Worm (Caenorhabditis elegans): ENCODE measurements around the gene sri-28.
A peak's percentile ranks its signal among the peaks of the same experiment; 100 is the strongest.

Gene sri-28

ce11 chrII:3071012-3071749 is 22.7 kb downstream of the sri-28 start, which contains the start of gene Y25C1A.7:
Gene Y25C1A.7 (minus strand): TSS chrII:3071062.
- TF ChIP-seq R02D3.7 (tag; optimal IDR thresholded peaks at IDR 0.05) (no peak), ztf-4 (tag; optimal IDR thresholded peaks at IDR 0.05) (no peak), crh-2 (tag; optimal IDR thresholded peaks at IDR 0.05) (peak; percentile 60)

- TF ChIP-seq F13H6.1 (tag; optimal IDR thresholded peaks at IDR 0.05) (peak; percentile 90), ama-1 (optimal IDR thresholded peaks at IDR 0.05) (peak; percentile 59), mdl-1 (tag; optimal IDR thresholded peaks at IDR 0.05) (peak in 1 of 2 experiments; percentile 76), sem-4 (tag; optimal IDR thresholded peaks at IDR 0.05) (peak; percentile 82), aly-2 (tag; optimal IDR thresholded peaks at IDR 0.05) (no peak), nhr-10 (tag; optimal IDR thresholded peaks at IDR 0.05) (peak; percentile 48), sma-9 (GFP tag; optimal IDR thresholded peaks at IDR 0.05) (no peak), sma-9 (tag; optimal IDR thresholded peaks at IDR 0.05) (no peak), nhr-23 (tag; optimal IDR thresholded peaks at IDR 0.05) (no peak), nhr-25 (tag; optimal IDR thresholded peaks at IDR 0.05) (peak; percentile 90), fos-1 (tag; optimal IDR thresholded peaks at IDR 0.05) (peak; percentile 82), mab-5 (tag; optimal IDR thresholded peaks at IDR 0.05) (peak; percentile 93), C34F6.9 (tag; optimal IDR thresholded peaks at IDR 0.05) (peak; percentile 85), elt-1 (tag; optimal IDR thresholded peaks at IDR 0.05) (no peak), nhr-6 (tag; optimal IDR thresholded peaks at IDR 0.05) (peak; percentile 71), lin-13 (GFP tag; optimal IDR thresholded peaks at IDR 0.05) (peak; percentile 88), lsy-2 (tag; optimal IDR thresholded peaks at IDR 0.05) (peak; percentile 100), mbf-1 (tag; optimal IDR thresholded peaks at IDR 0.05) (no peak), unc-62 (GFP tag; optimal IDR thresholded peaks at IDR 0.05) (peak; percentile 41), unc-55 (GFP tag; optimal IDR thresholded peaks at IDR 0.05) (peak; percentile 97), sma-3 (GFP tag; optimal IDR thresholded peaks at IDR 0.05) (peak; percentile 90), ZK546.5 (tag; optimal IDR thresholded peaks at IDR 0.05) (peak; percentile 56), nhr-237 (tag; optimal IDR thresholded peaks at IDR 0.05) (peak; percentile 18), skn-1 (tag; optimal IDR thresholded peaks at IDR 0.05) (no peak), crh-2 (tag; optimal IDR thresholded peaks at IDR 0.05) (peak; percentile 100), nhr-129 (tag; optimal IDR thresholded peaks at IDR 0.05) (peak; percentile 72), Y55F3AM.14 (GFP tag; optimal IDR thresholded peaks at IDR 0.05) (peak; percentile 58), lin-11 (tag; optimal IDR thresholded peaks at IDR 0.05) (peak; percentile 80), alr-1 (tag; optimal IDR thresholded peaks at IDR 0.05) (no peak), gmeb-1 (tag; optimal IDR thresholded peaks at IDR 0.05) (peak; percentile 90), egl-27 (tag; optimal IDR thresholded peaks at IDR 0.05) (peak; percentile 80), ztf-11 (tag; optimal IDR thresholded peaks at IDR 0.05) (no peak), peb-1 (tag; optimal IDR thresholded peaks at IDR 0.05) (no peak), snpc-4 (tag; optimal IDR thresholded peaks at IDR 0.05) (peak; percentile 58), nhr-21 (tag; optimal IDR thresholded peaks at IDR 0.05) (peak; percentile 83), zag-1 (tag; optimal IDR thresholded peaks at IDR 0.05) (peak; percentile 41), ceh-82 (tag; optimal IDR thresholded peaks at IDR 0.05) (peak; percentile 59), blmp-1 (tag; optimal IDR thresholded peaks at IDR 0.05; ENCODE audit: insufficient read depth) (no peak), nhr-12 (tag; optimal IDR thresholded peaks at IDR 0.05) (no peak), ceh-16 (tag; optimal IDR thresholded peaks at IDR 0.05) (peak; percentile 50), unc-39 (tag; optimal IDR thresholded peaks at IDR 0.05) (no peak), ztf-1 (GFP tag; conservative IDR thresholded peaks at IDR 0.05) (no peak), elt-3 (tag; optimal IDR thresholded peaks at IDR 0.05) (no peak), dmd-4 (tag; optimal IDR thresholded peaks at IDR 0.05) (peak; percentile 49), R02D3.7 (tag; optimal IDR thresholded peaks at IDR 0.05) (peak; percentile 59), ztf-4 (tag; optimal IDR thresholded peaks at IDR 0.05) (peak; percentile 73), nhr-11 (tag; optimal IDR thresholded peaks at IDR 0.05) (no peak)
Observed at ce11 chrII:3076915-3077314, 28.4 kb downstream of the sri-28 start, which contains the start of gene Y25C1A.8. Gene Y25C1A.8 (minus strand): TSS chrII:3076959.

Measured in whole organism, L2 larva.